Fruit fly (Drosophila melanogaster): ENCODE results near the gene Srg1.

Srg1 gene

dm6 chr3R:24867956-24868355 lies 3.4 kb upstream of the Srg1 start:
- TF ChIP-seq Eip93F (GFP tag; optimal IDR thresholded peaks at IDR 0.05) (no peak), net (GFP tag; optimal IDR thresholded peaks at IDR 0.05) (no peak), CG4318 (GFP tag; optimal IDR thresholded peaks at IDR 0.05) (no peak), fd59A (GFP tag; optimal IDR thresholded peaks at IDR 0.05) (no peak), Sox102F (GFP tag; optimal IDR thresholded peaks at IDR 0.05) (no peak), CG11902 (GFP tag; optimal IDR thresholded peaks at IDR 0.05) (no peak), Sox15 (GFP tag; optimal IDR thresholded peaks at IDR 0.05) (no peak), Hr38 (GFP tag; optimal IDR thresholded peaks at IDR 0.05) (no peak)

dm6 chr3R:24866976-24867375 lies 2.4 kb upstream of the Srg1 start:
- no peak for TF ChIP-seq dac (GFP tag; optimal IDR thresholded peaks at IDR 0.05)
- no peak for TF ChIP-seq ss (GFP tag; optimal IDR thresholded peaks at IDR 0.05)
- TF ChIP-seq CG9139 (GFP tag; optimal IDR thresholded peaks at IDR 0.05): no peak
- TF ChIP-seq CG8319 (GFP tag; optimal IDR thresholded peaks at IDR 0.05): no peak
- no peak for TF ChIP-seq Met (GFP tag; optimal IDR thresholded peaks at IDR 0.05)
- no peak for TF ChIP-seq CG3032 (tag; optimal IDR thresholded peaks at IDR 0.05)

dm6 chr3R:24863894-24864293 lies 638 bp downstream of the Srg1 start:
- no peak for TF ChIP-seq CG6792 (GFP tag; optimal IDR thresholded peaks at IDR 0.05)
- no peak for TF ChIP-seq Gug (GFP tag; IDR thresholded peaks at IDR 0.05)
- TF ChIP-seq fd59A (GFP tag; optimal IDR thresholded peaks at IDR 0.05): no peak
- TF ChIP-seq svp (GFP tag): no peak
- TF ChIP-seq CG1621 (tag; optimal IDR thresholded peaks at IDR 0.05): no peak
- no peak for TF ChIP-seq dac (GFP tag; optimal IDR thresholded peaks at IDR 0.05)
- no peak for TF ChIP-seq Lpt (GFP tag; optimal IDR thresholded peaks at IDR 0.05)
- no peak for TF ChIP-seq Hr38 (GFP tag; optimal IDR thresholded peaks at IDR 0.05)
- no peak for TF ChIP-seq net (GFP tag; optimal IDR thresholded peaks at IDR 0.05)
- no peak for TF ChIP-seq CG34406 (GFP tag; optimal IDR thresholded peaks at IDR 0.05)
- TF ChIP-seq lz (GFP tag; optimal IDR thresholded peaks at IDR 0.05): no peak
- no peak for TF ChIP-seq CG3032 (tag; optimal IDR thresholded peaks at IDR 0.05)
- no peak for TF ChIP-seq acj6 (GFP tag; optimal IDR thresholded peaks at IDR 0.05)

- TF ChIP-seq vri (GFP tag; optimal IDR thresholded peaks at IDR 0.05) (peak; percentile 48), pdm3 (GFP tag; optimal IDR thresholded peaks at IDR 0.05) (no peak), svp (GFP tag) (peak; percentile 50), Blimp-1 (GFP tag; optimal IDR thresholded peaks at IDR 0.05) (no peak), fkh (GFP tag; optimal IDR thresholded peaks at IDR 0.05) (peak; percentile 31), CG8319 (GFP tag; optimal IDR thresholded peaks at IDR 0.05) (no peak), CG3919 (GFP tag; optimal IDR thresholded peaks at IDR 0.05) (no peak), CG4318 (GFP tag; optimal IDR thresholded peaks at IDR 0.05) (no peak), CG11762 (GFP tag; optimal IDR thresholded peaks at IDR 0.05; ENCODE audit: insufficient read depth) (no peak), Hr38 (GFP tag; optimal IDR thresholded peaks at IDR 0.05) (no peak), CG1621 (tag; optimal IDR thresholded peaks at IDR 0.05) (no peak), CG6276 (GFP tag; optimal IDR thresholded peaks at IDR 0.05) (no peak), CG16779 (tag; optimal IDR thresholded peaks at IDR 0.05) (no peak), CG32006 (GFP tag; optimal IDR thresholded peaks at IDR 0.05) (no peak), Lpt (GFP tag; optimal IDR thresholded peaks at IDR 0.05) (no peak)
Measured at dm6 chr3R:24862574-24863089, 1.9 kb downstream of the Srg1 start, which contains the start of gene CG7016. Gene CG7016, plus strand, starts transcription at chr3R:24862931.

dm6 chr3R:24862065-24862464 lies 2.5 kb downstream of the Srg1 start, which contains the start of gene CG13640:
Gene CG13640, minus strand, starts transcription at chr3R:24862165.
- TF ChIP-seq salr (GFP tag; optimal IDR thresholded peaks at IDR 0.05): no peak
- TF ChIP-seq CG4318 (GFP tag; optimal IDR thresholded peaks at IDR 0.05): no peak
- no peak for TF ChIP-seq CG32006 (GFP tag; optimal IDR thresholded peaks at IDR 0.05)
- no peak for TF ChIP-seq ss (GFP tag; optimal IDR thresholded peaks at IDR 0.05)
- TF ChIP-seq spab (GFP tag; optimal IDR thresholded peaks at IDR 0.05): no peak
- no peak for TF ChIP-seq fkh (GFP tag; optimal IDR thresholded peaks at IDR 0.05)
- no peak for TF ChIP-seq Ets96B (tag; optimal IDR thresholded peaks at IDR 0.05)
- TF ChIP-seq Hr39 (GFP tag; optimal IDR thresholded peaks at IDR 0.05): no peak
- TF ChIP-seq Smox (GFP tag; optimal IDR thresholded peaks at IDR 0.05): no peak
- TF ChIP-seq topi (GFP tag; optimal IDR thresholded peaks at IDR 0.05): no peak
- TF ChIP-seq Hr4 (GFP tag; optimal IDR thresholded peaks at IDR 0.05): no peak
- TF ChIP-seq acj6 (GFP tag; optimal IDR thresholded peaks at IDR 0.05): no peak
- TF ChIP-seq achi (GFP tag; optimal IDR thresholded peaks at IDR 0.05): no peak
- TF ChIP-seq CG10669 (GFP tag; optimal IDR thresholded peaks at IDR 0.05): no peak
- TF ChIP-seq CG15336 (GFP tag; IDR thresholded peaks at IDR 0.05): no peak
- no peak for TF ChIP-seq CG6854 (GFP tag; optimal IDR thresholded peaks at IDR 0.05)
- no peak for TF ChIP-seq CG6808 (GFP tag; optimal IDR thresholded peaks at IDR 0.05)
